Worm (Caenorhabditis elegans) whole organism, L4 larva: ENCODE data around the gene nlp-81.

Experiments used
- D1046.2 ChIP-seq: fragments of 200-800 bp; sonication (Bioruptor generic); IDR thresholded peaks from 2 replicates; pipeline ENCODE4 v1.3.6; 2022; ENCODE audit warnings: missing genetic modification characterization, missing compliant biosample characterization
- Y105C5A.15 ChIP-seq: fragments of 200-800 bp; sonication (Bioruptor generic); IDR thresholded peaks from 2 replicates; pipeline ENCODE4 v1.3.6; 2022; ENCODE audit warnings: missing genetic modification characterization, missing compliant biosample characterization
- lin-13 ChIP-seq: fragments of 150-350 bp; optimal IDR thresholded peaks from 2 replicates; lab custom pipeline; 2014; ENCODE audit warnings: missing biosample characterization, missing genetic modification reagents, missing genetic modification characterization
- nhr-10 ChIP-seq: fragments of 150-350 bp; optimal IDR thresholded peaks from 2 replicates; lab custom pipeline; 2014; ENCODE audit warnings: missing biosample characterization, missing genetic modification characterization
- nhr-237 ChIP-seq: sonication (generic microtip); optimal IDR thresholded peaks from 2 replicates; lab custom pipeline; 2017; ENCODE audit warnings: missing biosample characterization, missing genetic modification characterization
- nhr-48 ChIP-seq: sonication (generic microtip); optimal IDR thresholded peaks from 2 replicates; lab custom pipeline; 2016; ENCODE audit warnings: mild to moderate bottlenecking, missing genetic modification characterization, missing compliant biosample characterization
- skn-1 ChIP-seq: fragments of 150-350 bp; optimal IDR thresholded peaks from 2 replicates; lab custom pipeline; 2014; ENCODE audit warnings: missing biosample characterization, missing genetic modification characterization
- zip-11 ChIP-seq: fragments of 200-800 bp; sonication (Bioruptor generic); IDR thresholded peaks from 2 replicates; pipeline ENCODE4 v1.3.6; 2022; ENCODE audit warnings: missing genetic modification characterization, missing compliant biosample characterization

DNA sequence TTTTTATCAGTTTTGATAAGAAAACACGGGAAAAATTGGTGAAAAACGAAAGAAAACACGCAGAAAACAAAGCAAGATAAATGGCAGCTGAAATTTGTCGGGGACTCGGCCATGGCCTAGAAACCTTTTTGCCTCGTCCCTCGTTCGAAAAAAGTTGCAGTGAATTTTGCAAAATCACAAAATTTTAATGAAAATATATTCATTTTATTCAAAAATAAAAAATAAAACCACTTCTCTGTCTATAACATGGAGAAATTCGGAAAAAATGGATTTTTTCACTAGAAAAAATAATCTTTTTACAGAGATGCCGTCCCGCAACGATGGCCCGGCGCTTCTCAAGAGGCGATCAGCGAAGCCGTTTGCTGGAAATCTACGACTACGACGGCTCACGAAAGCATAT, 46.2 kb upstream of the nlp-81 start, which contains the start of gene Y67D8A.2:
- TF ChIP-seq nhr-48 (tag; lab: Kevin White, UChicago) = no peak
- TF ChIP-seq nhr-237 (tag; lab: Kevin White, UChicago) = no peak
- no peak for TF ChIP-seq D1046.2 (GFP tag; lab: Robert Waterston, UW)
- no peak for TF ChIP-seq zip-11 (GFP tag; lab: Robert Waterston, UW)
- no peak for TF ChIP-seq skn-1 (tag; lab: Kevin White, UChicago)
- no peak for TF ChIP-seq lin-13 (GFP tag; lab: Kevin White, UChicago)
- TF ChIP-seq nhr-10 (tag; lab: Kevin White, UChicago) = no peak
- no peak for TF ChIP-seq Y105C5A.15 (GFP tag; lab: Robert Waterston, UW)
